Worm (Caenorhabditis elegans): ENCODE results near the gene dnj-15.
"Not testable (repeated sequence)": the region's sequence is repeated elsewhere in the genome, so short reads cannot be mapped to it uniquely, and the experiment has no call there.

The dnj-15 gene

ce11 chrIV:4176088-4176487 lies at the start of gene dnj-15:
Gene dnj-15 (plus strand): TSS chrIV:4176388.
- TF ChIP-seq med-1 (GFP tag; optimal IDR thresholded peaks at IDR 0.05; ENCODE audit: insufficient read depth): no peak
- TF ChIP-seq klf-2 (GFP tag; conservative IDR thresholded peaks at IDR 0.05): no peak
- no peak for TF ChIP-seq T22C8.4 (GFP tag; IDR thresholded peaks at IDR 0.05)
- no peak for TF ChIP-seq tab-1 (GFP tag; IDR thresholded peaks at IDR 0.05)
- TF ChIP-seq ref-1 (GFP tag; conservative IDR thresholded peaks at IDR 0.05): no peak
- no peak for TF ChIP-seq ztf-29 (GFP tag; IDR thresholded peaks at IDR 0.05)
- no peak for TF ChIP-seq cog-1 (tag; optimal IDR thresholded peaks at IDR 0.05)
- no peak for TF ChIP-seq ztf-23 (GFP tag; IDR thresholded peaks at IDR 0.05)
- TF ChIP-seq flt-1 (GFP tag; IDR thresholded peaks at IDR 0.05): no peak

ce11 chrIV:4135744-4136143 lies 40.4 kb upstream of the dnj-15 start, which contains the start of gene F49F1.17:
Gene F49F1.17 (minus strand): TSS chrIV:4135844.
- TF ChIP-seq tab-1 (GFP tag; IDR thresholded peaks at IDR 0.05) (no peak), klf-2 (GFP tag; conservative IDR thresholded peaks at IDR 0.05) (no peak), flt-1 (GFP tag; IDR thresholded peaks at IDR 0.05) (no peak), T22C8.4 (GFP tag; IDR thresholded peaks at IDR 0.05) (no peak), ref-1 (GFP tag; conservative IDR thresholded peaks at IDR 0.05) (no peak), cog-1 (tag; optimal IDR thresholded peaks at IDR 0.05) (no peak), med-1 (GFP tag; optimal IDR thresholded peaks at IDR 0.05; ENCODE audit: insufficient read depth) (no peak), ztf-23 (GFP tag; IDR thresholded peaks at IDR 0.05) (no peak), ztf-29 (GFP tag; IDR thresholded peaks at IDR 0.05) (no peak)

DNA sequence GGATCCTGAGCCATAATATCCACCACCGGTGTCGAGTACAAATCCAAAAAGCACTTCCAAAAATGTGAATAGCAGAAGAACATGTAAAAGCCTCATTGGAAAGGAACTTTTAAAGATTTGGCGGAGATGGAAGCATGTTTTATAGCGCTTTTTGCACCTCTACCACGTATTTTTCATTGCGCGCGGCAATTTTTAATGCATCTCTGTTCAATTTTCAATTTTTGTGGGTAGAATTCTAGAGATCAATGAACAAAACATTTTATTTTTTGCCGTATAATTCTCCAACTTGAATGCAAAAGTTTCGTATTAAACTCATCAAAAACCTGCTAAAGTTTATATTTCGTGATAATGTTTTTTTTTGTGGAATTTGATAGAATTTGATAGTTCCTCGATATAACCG lies 38.7 kb upstream of the dnj-15 start, which contains the start of gene F49F1.9:
F49F1.9 (minus strand) TSS at position 101 of the 400 bp plus-strand sequence.
- TF ChIP-seq tab-1 (GFP tag; IDR thresholded peaks at IDR 0.05): no peak
- no peak for TF ChIP-seq flt-1 (GFP tag; IDR thresholded peaks at IDR 0.05)
- TF ChIP-seq ref-1 (GFP tag; conservative IDR thresholded peaks at IDR 0.05): no peak
- TF ChIP-seq med-1 (GFP tag; optimal IDR thresholded peaks at IDR 0.05; ENCODE audit: insufficient read depth): no peak
- TF ChIP-seq klf-2 (GFP tag; conservative IDR thresholded peaks at IDR 0.05): no peak
- no peak for TF ChIP-seq cog-1 (tag; optimal IDR thresholded peaks at IDR 0.05)
- no peak for TF ChIP-seq ztf-29 (GFP tag; IDR thresholded peaks at IDR 0.05)
- no peak for TF ChIP-seq ztf-23 (GFP tag; IDR thresholded peaks at IDR 0.05)
- TF ChIP-seq T22C8.4 (GFP tag; IDR thresholded peaks at IDR 0.05): no peak

DNA sequence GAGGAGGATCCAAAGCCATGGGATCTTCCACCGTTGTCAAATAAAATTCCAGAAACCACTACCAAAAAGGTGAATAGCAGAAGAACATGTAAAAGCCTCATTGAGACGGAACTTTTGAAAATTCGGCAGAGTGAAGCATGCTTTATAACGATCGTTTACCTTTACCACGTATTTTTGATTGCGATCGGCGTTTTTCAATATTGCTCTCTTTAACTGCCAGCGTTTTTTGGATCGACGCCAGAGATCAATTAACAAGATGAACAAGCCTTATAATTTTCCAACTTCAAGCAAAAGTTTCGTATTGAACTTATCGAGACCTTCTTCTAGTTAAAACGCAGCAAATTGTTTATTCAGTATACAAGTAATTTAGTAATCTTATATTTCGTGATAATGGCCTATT lies 37.2 kb upstream of the dnj-15 start, which contains the start of gene F49F1.10:
F49F1.10 (minus strand) TSS at position 101 of the 400 bp plus-strand sequence.
- TF ChIP-seq ztf-23 (GFP tag; IDR thresholded peaks at IDR 0.05): no peak
- no peak for TF ChIP-seq ztf-29 (GFP tag; IDR thresholded peaks at IDR 0.05)
- no peak for TF ChIP-seq klf-2 (GFP tag; conservative IDR thresholded peaks at IDR 0.05)
- no peak for TF ChIP-seq cog-1 (tag; optimal IDR thresholded peaks at IDR 0.05)
- TF ChIP-seq flt-1 (GFP tag; IDR thresholded peaks at IDR 0.05): no peak
- TF ChIP-seq ref-1 (GFP tag; conservative IDR thresholded peaks at IDR 0.05): no peak
- TF ChIP-seq tab-1 (GFP tag; IDR thresholded peaks at IDR 0.05): no peak
- no peak for TF ChIP-seq med-1 (GFP tag; optimal IDR thresholded peaks at IDR 0.05; ENCODE audit: insufficient read depth)
- TF ChIP-seq T22C8.4 (GFP tag; IDR thresholded peaks at IDR 0.05): no peak

ce11 chrIV:4140265-4140664 lies 35.9 kb upstream of the dnj-15 start, which contains the start of gene F49F1.18:
Gene F49F1.18 (minus strand): TSS chrIV:4140365.
- TF ChIP-seq klf-2 (GFP tag; conservative IDR thresholded peaks at IDR 0.05) (no peak), T22C8.4 (GFP tag; IDR thresholded peaks at IDR 0.05) (no peak), flt-1 (GFP tag; IDR thresholded peaks at IDR 0.05) (no peak)

DNA sequence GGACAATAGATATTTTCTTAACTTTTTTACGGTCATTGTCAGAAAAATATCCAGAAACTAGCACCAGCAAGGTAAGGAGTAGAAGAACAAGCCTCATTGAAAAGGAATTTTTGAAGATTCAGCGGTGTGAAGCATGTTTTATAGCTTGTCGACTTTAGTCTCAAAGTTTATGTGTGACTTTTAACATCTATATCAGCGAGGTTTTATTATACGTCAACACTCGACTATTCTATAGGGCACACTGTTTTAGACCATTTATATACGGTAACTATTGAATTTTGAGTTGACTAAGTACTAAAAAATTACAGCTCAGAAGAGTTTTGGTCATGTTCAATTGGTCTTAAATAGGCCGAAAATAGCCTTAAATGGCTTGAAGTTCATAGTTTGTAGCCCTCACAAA lies 34.9 kb upstream of the dnj-15 start, which contains the start of gene F49F1.11:
F49F1.11 (minus strand) TSS at position 101 of the 400 bp plus-strand sequence.
- TF ChIP-seq T22C8.4 (GFP tag; IDR thresholded peaks at IDR 0.05) (no peak), flt-1 (GFP tag; IDR thresholded peaks at IDR 0.05) (no peak), ztf-29 (GFP tag; IDR thresholded peaks at IDR 0.05) (no peak), ref-1 (GFP tag; conservative IDR thresholded peaks at IDR 0.05) (no peak), tab-1 (GFP tag; IDR thresholded peaks at IDR 0.05) (no peak), cog-1 (tag; optimal IDR thresholded peaks at IDR 0.05) (no peak), klf-2 (GFP tag; conservative IDR thresholded peaks at IDR 0.05) (no peak), ztf-23 (GFP tag; IDR thresholded peaks at IDR 0.05) (no peak), med-1 (GFP tag; optimal IDR thresholded peaks at IDR 0.05; ENCODE audit: insufficient read depth) (no peak)

DNA sequence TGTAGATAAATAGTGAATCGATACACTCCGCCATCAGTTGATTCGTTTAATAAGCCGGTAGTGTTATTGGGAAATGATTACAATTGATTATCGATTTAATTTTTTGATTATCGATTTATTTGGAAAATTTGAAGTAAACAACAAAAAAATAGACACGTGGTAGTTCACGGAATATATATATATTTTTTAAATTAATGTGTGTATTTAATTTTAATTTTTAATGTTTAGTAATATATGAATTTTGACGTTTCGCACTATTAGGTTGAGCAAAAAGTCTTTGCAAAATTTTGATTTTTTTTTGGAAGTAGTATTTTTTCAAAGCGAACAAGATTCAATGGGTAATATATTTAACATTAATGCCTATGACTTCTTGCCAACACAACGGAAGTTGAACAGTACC lies 33.2 kb upstream of the dnj-15 start, which contains the start of gene F49F1.12:
F49F1.12 (minus strand) TSS at position 101 of the 400 bp plus-strand sequence.
- TF ChIP-seq ztf-29, tab-1, flt-1 (GFP tag; IDR thresholded peaks at IDR 0.05): not testable (repeated sequence)

DNA sequence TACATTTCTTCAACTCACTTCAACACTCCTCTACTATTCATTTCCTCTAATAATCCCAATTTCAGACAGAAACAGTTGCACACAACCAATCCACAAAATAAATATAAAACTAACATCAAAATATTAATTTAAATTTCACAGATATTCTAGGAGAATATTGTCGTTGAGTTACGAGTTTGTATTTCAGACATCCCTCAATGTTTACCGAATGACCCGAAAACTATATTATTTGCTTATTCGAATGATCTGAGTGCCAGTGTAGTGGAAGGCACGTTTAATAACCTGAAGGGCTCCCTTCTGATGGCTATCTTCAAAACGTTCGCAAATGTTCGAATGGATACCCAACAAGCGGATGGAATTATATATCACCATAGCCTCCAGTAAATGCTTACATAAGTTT lies 31.4 kb upstream of the dnj-15 start, which contains the start of gene R07C12.3:
R07C12.3 (plus strand) TSS at position 301 of the 400 bp plus-strand sequence.
- TF ChIP-seq flt-1 (GFP tag; IDR thresholded peaks at IDR 0.05): no peak
- no peak for TF ChIP-seq T22C8.4 (GFP tag; IDR thresholded peaks at IDR 0.05)
- no peak for TF ChIP-seq ref-1 (GFP tag; conservative IDR thresholded peaks at IDR 0.05)
- TF ChIP-seq tab-1 (GFP tag; IDR thresholded peaks at IDR 0.05): no peak
- TF ChIP-seq med-1 (GFP tag; optimal IDR thresholded peaks at IDR 0.05; ENCODE audit: insufficient read depth): no peak
- TF ChIP-seq ztf-29 (GFP tag; IDR thresholded peaks at IDR 0.05): no peak
- TF ChIP-seq cog-1 (tag; optimal IDR thresholded peaks at IDR 0.05): no peak
- TF ChIP-seq ztf-23 (GFP tag; IDR thresholded peaks at IDR 0.05): no peak
- TF ChIP-seq klf-2 (GFP tag; conservative IDR thresholded peaks at IDR 0.05): no peak

DNA sequence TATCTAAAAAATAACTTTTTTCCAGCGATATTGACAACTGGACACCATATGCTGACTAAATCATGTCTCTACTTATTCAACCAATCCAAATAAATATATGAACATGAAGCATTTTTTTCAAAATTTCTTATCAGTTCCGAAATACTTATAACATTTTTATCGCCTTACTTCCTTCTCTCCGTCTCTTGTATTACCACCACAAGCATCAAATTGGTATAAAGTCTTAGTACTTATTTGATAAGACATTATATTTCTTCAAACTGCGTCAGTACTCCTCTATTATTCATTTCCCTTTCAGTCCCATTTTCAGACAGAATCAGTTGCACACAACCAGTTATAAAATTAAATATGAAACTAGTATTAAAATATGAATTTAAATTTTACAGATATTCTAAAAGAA lies 28.3 kb upstream of the dnj-15 start:
- TF ChIP-seq ref-1 (GFP tag; conservative IDR thresholded peaks at IDR 0.05): no peak
- TF ChIP-seq klf-2 (GFP tag; conservative IDR thresholded peaks at IDR 0.05): no peak
- TF ChIP-seq ztf-29 (GFP tag; IDR thresholded peaks at IDR 0.05): no peak
- no peak for TF ChIP-seq med-1 (GFP tag; optimal IDR thresholded peaks at IDR 0.05; ENCODE audit: insufficient read depth)
- no peak for TF ChIP-seq tab-1 (GFP tag; IDR thresholded peaks at IDR 0.05)
- TF ChIP-seq ztf-23 (GFP tag; IDR thresholded peaks at IDR 0.05): no peak
- no peak for TF ChIP-seq flt-1 (GFP tag; IDR thresholded peaks at IDR 0.05)

DNA sequence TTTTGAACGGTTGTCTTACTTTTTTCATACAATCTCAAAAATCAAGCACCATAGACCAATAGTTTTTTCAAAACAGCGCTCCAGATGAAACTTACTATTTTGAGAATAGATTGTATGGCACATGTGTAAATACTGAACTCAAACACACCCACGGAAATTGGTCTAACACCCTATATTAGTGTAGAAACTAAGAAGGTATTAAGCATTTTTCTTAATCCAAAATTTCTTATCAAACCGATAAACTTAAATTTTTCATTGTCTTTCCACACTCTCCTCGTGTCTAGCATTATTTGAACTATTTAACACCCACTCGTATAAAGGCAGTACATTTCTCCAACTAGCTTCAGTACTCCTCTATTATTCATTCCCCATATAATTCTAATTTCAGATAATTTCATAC lies 26.1 kb upstream of the dnj-15 start:
- no peak for TF ChIP-seq klf-2 (GFP tag; conservative IDR thresholded peaks at IDR 0.05)

All from whole organism, midembryonic.